Fruit fly (Drosophila melanogaster): ENCODE results near the gene RpL23A.

dm6 chr3L:1661738-1662370, 6.6 kb downstream of the RpL23A start:
- TF ChIP-seq CG8478 (optimal IDR thresholded peaks at IDR 0.05) = no peak
- TF ChIP-seq CTCF (optimal IDR thresholded peaks at IDR 0.05) = no peak

Measured in S2 (cell line).